Fruit fly (Drosophila melanogaster) whole organism: ENCODE data around the gene Spag1.
A peak's percentile ranks its signal among the peaks of the same experiment; 100 is the strongest.

Source experiments
- CG8478 ChIP-seq: fragments of >200 bp; optimal IDR thresholded peaks from 2 replicates; lab custom pipeline; 2018; ENCODE audit warnings: inconsistent platforms
- Dll ChIP-seq: fragments of >200 bp; optimal IDR thresholded peaks from 2 replicates; lab custom pipeline; 2017
- EcR ChIP-seq, 2 experiments: fragments of >200 bp; optimal IDR thresholded peaks; 2 replicates each; lab custom pipeline; 2017; ENCODE audit warnings: missing biosample characterization in 2 of 2, missing genetic modification characterization in 2 of 2, missing genetic modification reagents in 2 of 2
- pan ChIP-seq: fragments of >200 bp; optimal IDR thresholded peaks from 2 replicates; lab custom pipeline; 2017
- psq ChIP-seq: fragments of >200 bp; optimal IDR thresholded peaks from 2 replicates; lab custom pipeline; 2017
- usp ChIP-seq: fragments of >200 bp; optimal IDR thresholded peaks from 2 replicates; lab custom pipeline; 2017; ENCODE audit warnings: missing biosample characterization, missing genetic modification characterization, mixed read lengths

Gene Spag1

DNA sequence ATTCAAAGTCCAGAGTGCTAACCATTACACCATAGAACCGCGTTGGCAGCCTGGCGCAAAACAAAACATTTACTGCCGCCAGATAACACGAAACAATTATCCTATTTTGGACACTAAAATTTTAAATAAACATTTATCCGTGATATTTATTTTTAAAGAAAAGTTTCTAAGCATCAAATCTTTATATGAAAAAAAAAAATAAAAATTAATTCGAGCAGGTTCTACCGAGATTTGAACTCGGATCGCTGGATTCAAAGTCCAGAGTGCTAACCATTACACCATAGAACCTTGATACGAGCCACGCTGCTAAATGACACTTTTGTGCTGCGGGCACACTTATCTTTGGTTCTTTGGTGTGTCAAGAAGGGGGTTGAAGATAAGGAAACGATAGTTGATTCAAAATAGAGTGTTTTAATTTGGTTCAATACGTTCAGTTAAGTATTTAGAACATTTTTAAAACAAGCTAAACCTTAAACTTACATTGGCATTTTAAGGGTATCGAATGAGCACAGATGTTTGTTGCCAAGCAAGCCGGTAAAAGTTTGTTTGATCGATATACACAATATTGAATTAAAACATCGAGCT is at the start of gene Spag1:
Gene Spag1 (plus strand): TSS at position 535 of the 585 bp plus-strand sequence.
- TF ChIP-seq usp (GFP tag; lab: Kevin White, UChicago), result no peak
- no peak for TF ChIP-seq pan (lab: Kevin White, UChicago)
- TF ChIP-seq EcR (GFP tag; optimal IDR thresholded peaks at IDR 0.05; lab: Kevin White, UChicago), result no peak
- TF ChIP-seq psq (lab: Kevin White, UChicago), result no peak
- TF ChIP-seq CG8478 (lab: Kevin White, UChicago), result no peak
- TF ChIP-seq Dll, result no peak

- TF ChIP-seq Dll (no peak), pan (lab: Kevin White, UChicago) (peak; percentile 49)
Observed at dm6 chr3R:26899982-26900381, 47.6 kb upstream of the Spag1 start.

dm6 chr3R:26906034-26906433 is 41.6 kb upstream of the Spag1 start:
- TF ChIP-seq psq (lab: Kevin White, UChicago) (no peak), CG8478 (lab: Kevin White, UChicago) (no peak), usp (GFP tag; lab: Kevin White, UChicago) (no peak), EcR (GFP tag; optimal IDR thresholded peaks at IDR 0.05; lab: Kevin White, UChicago) (no peak), pan (lab: Kevin White, UChicago) (no peak), Dll (no peak)

- no peak for TF ChIP-seq Dll
- no peak for TF ChIP-seq CG8478 (lab: Kevin White, UChicago)
- TF ChIP-seq usp (GFP tag; lab: Kevin White, UChicago), result no peak
- no peak for TF ChIP-seq pan (lab: Kevin White, UChicago)
- TF ChIP-seq psq (lab: Kevin White, UChicago), result no peak
- no peak for TF ChIP-seq EcR (GFP tag; optimal IDR thresholded peaks at IDR 0.05; lab: Kevin White, UChicago)
Observed at dm6 chr3R:26906711-26907510, 40.7 kb upstream of the Spag1 start.

- TF ChIP-seq usp (GFP tag; lab: Kevin White, UChicago) (no peak), CG8478 (lab: Kevin White, UChicago) (no peak), EcR (GFP tag; optimal IDR thresholded peaks at IDR 0.05; lab: Kevin White, UChicago) (no peak), pan (lab: Kevin White, UChicago) (no peak), Dll (no peak), psq (lab: Kevin White, UChicago) (no peak)
Observed at dm6 chr3R:26908750-26909149, 38.9 kb upstream of the Spag1 start.

DNA sequence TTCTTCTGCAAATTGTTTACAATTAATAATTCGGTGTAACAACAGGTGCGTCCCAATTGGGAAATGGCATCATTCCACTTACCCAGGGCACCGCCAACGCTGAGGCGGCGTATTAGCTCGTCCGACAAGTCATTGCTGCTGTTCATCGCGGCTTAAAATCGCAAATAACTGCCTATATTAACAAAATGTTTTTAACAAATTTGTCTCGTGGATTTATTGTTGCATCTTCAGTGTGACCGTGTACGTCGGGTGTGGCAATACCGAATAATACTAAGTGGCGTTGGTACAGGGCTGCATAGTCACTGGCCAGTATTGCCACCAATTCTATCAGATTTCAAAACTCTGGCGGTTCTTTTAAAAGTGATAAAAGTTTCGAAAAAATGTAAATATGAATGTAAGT is 35.0 kb upstream of the Spag1 start, which contains the start of gene Ets97D:
Gene Ets97D (minus strand): TSS at position 272 of the 400 bp plus-strand sequence.
- no peak for TF ChIP-seq EcR (GFP tag; optimal IDR thresholded peaks at IDR 0.05; lab: Kevin White, UChicago)

dm6 chr3R:26915463-26915925 is 32.1 kb upstream of the Spag1 start, which contains the start of gene CG46339:
Gene CG46339 (plus strand): TSS chr3R:26915761.
- TF ChIP-seq psq (lab: Kevin White, UChicago) (no peak), Dll (no peak), pan (lab: Kevin White, UChicago) (no peak), usp (GFP tag; lab: Kevin White, UChicago) (no peak), EcR (GFP tag; optimal IDR thresholded peaks at IDR 0.05; lab: Kevin White, UChicago) (no peak), CG8478 (lab: Kevin White, UChicago) (no peak)

DNA sequence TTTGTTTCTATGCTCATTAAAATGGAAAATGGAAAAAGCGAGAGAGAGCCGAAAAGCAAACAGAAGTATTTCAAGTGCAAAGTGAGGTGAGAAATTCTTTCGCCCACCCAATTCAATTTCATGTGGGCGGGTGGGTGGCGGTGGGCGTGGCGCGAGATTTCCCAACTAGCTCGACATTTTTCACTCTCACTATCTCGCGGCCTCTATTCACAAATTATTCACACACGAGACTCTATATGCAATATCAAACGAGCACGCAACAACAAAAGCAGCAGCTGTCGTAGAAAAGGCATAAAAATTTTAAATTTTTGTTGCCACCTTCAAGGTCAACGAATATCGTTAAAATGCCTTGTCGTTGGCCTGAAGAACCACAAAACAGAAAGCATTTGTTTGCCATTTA is 28.8 kb upstream of the Spag1 start:
- TF ChIP-seq CG8478 (lab: Kevin White, UChicago), result no peak
- no peak for TF ChIP-seq pan (lab: Kevin White, UChicago)
- no peak for TF ChIP-seq psq (lab: Kevin White, UChicago)
- no peak for TF ChIP-seq Dll
- TF ChIP-seq EcR (GFP tag; optimal IDR thresholded peaks at IDR 0.05; lab: Kevin White, UChicago), result no peak
- no peak for TF ChIP-seq usp (GFP tag; lab: Kevin White, UChicago)

DNA sequence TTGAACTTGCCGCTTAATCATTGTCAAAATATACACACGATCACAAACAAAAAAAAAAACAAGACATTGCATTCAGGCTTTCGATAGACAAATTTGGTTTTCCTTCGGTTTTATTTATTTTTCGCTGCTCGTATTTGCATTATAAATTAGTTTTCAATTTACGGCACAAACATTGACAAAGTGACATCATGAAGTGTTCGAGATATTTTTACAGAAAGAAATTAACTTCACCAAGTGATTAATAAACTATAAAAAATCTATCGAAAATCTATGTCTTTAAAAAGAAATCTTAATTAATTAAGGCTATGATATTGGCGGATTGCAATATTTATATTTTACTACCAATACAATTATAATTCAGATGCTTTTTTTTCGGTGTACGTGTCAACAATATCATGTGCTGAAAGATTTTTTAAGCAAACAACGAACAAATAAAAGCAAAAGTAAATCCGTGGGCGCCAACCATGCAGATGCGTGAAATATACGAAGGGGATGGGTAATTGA is 23.7 kb upstream of the Spag1 start:
- no peak for TF ChIP-seq CG8478 (lab: Kevin White, UChicago)
- TF ChIP-seq EcR (GFP tag; optimal IDR thresholded peaks at IDR 0.05; lab: Kevin White, UChicago), result no peak
- TF ChIP-seq Dll, result no peak
- TF ChIP-seq psq (lab: Kevin White, UChicago), result no peak
- no peak for TF ChIP-seq usp (GFP tag; lab: Kevin White, UChicago)
- TF ChIP-seq pan (lab: Kevin White, UChicago), result no peak

DNA sequence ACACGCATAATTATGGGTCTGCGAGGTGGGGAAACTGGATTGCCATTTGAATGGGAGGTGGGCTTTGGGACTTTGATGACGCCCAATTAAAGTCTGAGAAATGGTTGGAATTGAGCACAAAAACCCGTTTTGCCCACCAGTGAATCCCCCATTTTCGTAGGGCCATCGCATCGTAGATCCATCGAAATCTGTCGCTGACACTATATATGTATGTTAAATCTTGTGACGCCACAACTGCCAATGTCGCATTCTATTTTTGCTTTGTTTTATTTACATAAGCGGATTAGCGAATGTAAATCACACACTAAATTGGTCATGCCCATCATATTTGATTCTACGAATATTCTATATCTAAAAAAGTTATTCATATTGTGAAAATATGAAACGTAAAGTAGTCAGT is 21.2 kb upstream of the Spag1 start:
- no peak for TF ChIP-seq CG8478 (lab: Kevin White, UChicago)
- no peak for TF ChIP-seq EcR (GFP tag; optimal IDR thresholded peaks at IDR 0.05; lab: Kevin White, UChicago)
- no peak for TF ChIP-seq pan (lab: Kevin White, UChicago)
- no peak for TF ChIP-seq psq (lab: Kevin White, UChicago)

DNA sequence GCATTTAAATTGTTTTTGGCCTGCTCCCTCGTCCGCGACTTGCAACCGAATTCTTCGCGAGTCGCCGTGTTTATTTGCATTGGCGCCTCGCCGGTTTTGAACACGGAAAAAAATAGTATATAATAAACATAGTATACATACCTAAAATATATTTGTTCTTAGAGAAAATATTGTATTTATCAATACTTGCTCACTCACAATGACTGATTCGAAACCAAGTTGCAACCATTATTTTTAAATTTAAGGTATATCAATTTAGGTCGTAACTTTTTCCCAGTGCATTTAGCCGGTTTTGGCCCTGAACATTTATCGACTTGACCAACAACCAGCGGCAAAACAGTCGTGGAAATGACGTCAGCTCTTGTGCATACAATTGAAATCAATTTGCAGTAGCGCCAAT is 19.2 kb upstream of the Spag1 start:
- TF ChIP-seq EcR (GFP tag; optimal IDR thresholded peaks at IDR 0.05; lab: Kevin White, UChicago) (no peak), psq (lab: Kevin White, UChicago) (no peak), CG8478 (lab: Kevin White, UChicago) (no peak), Dll (no peak), usp (GFP tag; lab: Kevin White, UChicago) (no peak), pan (lab: Kevin White, UChicago) (no peak)

DNA sequence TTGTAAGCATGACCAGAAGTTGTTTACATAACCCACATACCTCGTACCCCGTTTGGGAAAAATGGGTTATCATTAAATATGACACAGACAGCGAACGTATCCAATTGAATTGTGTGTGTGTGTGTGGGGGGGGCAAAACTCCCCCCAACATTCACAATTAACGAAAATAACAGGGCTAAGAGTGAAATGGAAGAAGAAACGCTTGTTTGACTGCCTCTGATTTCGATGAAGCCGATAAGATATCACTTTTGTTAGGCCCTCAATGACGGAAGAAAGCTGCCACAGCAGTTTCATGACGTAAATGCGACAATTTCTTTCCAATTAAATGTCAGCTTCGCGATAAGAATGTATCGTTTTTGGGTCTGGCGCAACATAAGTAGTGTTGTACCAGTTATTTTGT is 13.7 kb upstream of the Spag1 start:
- no peak for TF ChIP-seq Dll
- no peak for TF ChIP-seq psq (lab: Kevin White, UChicago)
- no peak for TF ChIP-seq EcR (GFP tag; optimal IDR thresholded peaks at IDR 0.05; lab: Kevin White, UChicago)
- TF ChIP-seq CG8478 (lab: Kevin White, UChicago), result no peak
- TF ChIP-seq pan (lab: Kevin White, UChicago), result no peak
- no peak for TF ChIP-seq usp (GFP tag; lab: Kevin White, UChicago)
